Worm (Caenorhabditis elegans) whole organism, L3 larva: ENCODE measurements around the gene fbxo-11.2.

ENCODE experiments used
- R02D3.7 ChIP-seq: fragments of 150-350 bp; optimal IDR thresholded peaks from 2 replicates; lab custom pipeline; 2014; ENCODE audit warnings: missing biosample characterization, missing genetic modification characterization
- aly-2 ChIP-seq: fragments of 150-350 bp; optimal IDR thresholded peaks from 2 replicates; lab custom pipeline; 2014; ENCODE audit warnings: missing biosample characterization, missing genetic modification characterization
- ama-1 ChIP-seq: fragments of 150-350 bp; optimal IDR thresholded peaks from 2 replicates; lab custom pipeline; 2018
- ceh-28 ChIP-seq: fragments of 150-350 bp; optimal IDR thresholded peaks from 2 replicates; lab custom pipeline; 2014; ENCODE audit warnings: missing biosample characterization, missing genetic modification reagents, missing genetic modification characterization
- ceh-82 ChIP-seq: fragments of 150-350 bp; optimal IDR thresholded peaks from 2 replicates; lab custom pipeline; 2014; ENCODE audit warnings: missing biosample characterization, missing genetic modification characterization
- ceh-9 ChIP-seq: sonication (generic microtip); optimal IDR thresholded peaks from 2 replicates; lab custom pipeline; 2018; ENCODE audit warnings: missing biosample characterization, missing genetic modification characterization
- daf-12 ChIP-seq: fragments of 150-350 bp; optimal IDR thresholded peaks from 2 replicates; lab custom pipeline; 2014; ENCODE audit warnings: missing biosample characterization, missing genetic modification reagents, missing genetic modification characterization
- egl-27 ChIP-seq: sonication (generic microtip); optimal IDR thresholded peaks from 4 replicates; lab custom pipeline; 2017; ENCODE audit warnings: missing biosample characterization, missing genetic modification reagents, missing genetic modification characterization
- egl-5 ChIP-seq: fragments of 150-350 bp; optimal IDR thresholded peaks from 2 replicates; lab custom pipeline; 2017; ENCODE audit warnings: missing biosample characterization, missing genetic modification reagents, missing genetic modification characterization, inconsistent platforms
- elt-1 ChIP-seq: fragments of 150-350 bp; optimal IDR thresholded peaks from 2 replicates; lab custom pipeline; 2014; ENCODE audit warnings: missing biosample characterization, missing genetic modification characterization
- elt-3 ChIP-seq, 3 experiments: fragments of 150-350 bp in 1 of 3; sonication (generic microtip) in 2 of 3; optimal IDR thresholded peaks; 2 replicates in 2 of 3; 4 replicates in 1 of 3; lab custom pipeline; 2014 to 2017; ENCODE audit warnings: missing biosample characterization in 3 of 3, missing genetic modification characterization in 3 of 3
- eor-1 ChIP-seq, 2 experiments: fragments of 150-350 bp; optimal IDR thresholded peaks; 2 replicates each; lab custom pipeline; 2014 to 2018; ENCODE audit warnings: missing biosample characterization in 2 of 2, missing genetic modification characterization in 2 of 2
- fkh-10 ChIP-seq: sonication (generic microtip); optimal IDR thresholded peaks from 2 replicates; lab custom pipeline; 2017; ENCODE audit warnings: missing biosample characterization, missing genetic modification reagents, missing genetic modification characterization
- fkh-2 ChIP-seq: fragments of 150-350 bp; optimal IDR thresholded peaks from 2 replicates; lab custom pipeline; 2014; ENCODE audit warnings: missing biosample characterization, missing genetic modification reagents, missing genetic modification characterization
- fos-1 ChIP-seq: fragments of 150-350 bp; optimal IDR thresholded peaks from 2 replicates; lab custom pipeline; 2014; ENCODE audit warnings: missing biosample characterization, missing genetic modification characterization
- hmg-11 ChIP-seq: sonication (generic microtip); optimal IDR thresholded peaks from 2 replicates; lab custom pipeline; 2016; ENCODE audit warnings: missing genetic modification characterization, missing compliant biosample characterization
- jun-1 ChIP-seq: fragments of 150-350 bp; optimal IDR thresholded peaks from 2 replicates; lab custom pipeline; 2014; ENCODE audit warnings: missing biosample characterization, missing genetic modification reagents, missing genetic modification characterization
- lin-15B ChIP-seq: fragments of 150-350 bp; optimal IDR thresholded peaks from 2 replicates; lab custom pipeline; 2014; ENCODE audit warnings: missing biosample characterization, missing genetic modification characterization
- lin-39 ChIP-seq: fragments of 150-350 bp; optimal IDR thresholded peaks from 2 replicates; lab custom pipeline; 2018; ENCODE audit warnings: missing biosample characterization, missing genetic modification reagents, missing genetic modification characterization
- lsy-12 ChIP-seq: sonication (generic microtip); optimal IDR thresholded peaks from 2 replicates; lab custom pipeline; 2016; ENCODE audit warnings: mild to moderate bottlenecking, missing genetic modification characterization, missing compliant biosample characterization
- mdl-1 ChIP-seq: fragments of 150-350 bp; optimal IDR thresholded peaks from 2 replicates; lab custom pipeline; 2014; ENCODE audit warnings: missing biosample characterization, missing genetic modification characterization
- mml-1 ChIP-seq: fragments of 150-350 bp; sonication (generic microtip); optimal IDR thresholded peaks from 3 replicates; lab custom pipeline; 2014; ENCODE audit warnings: missing biosample characterization, missing genetic modification characterization
- nfya-1 ChIP-seq: sonication (generic microtip); optimal IDR thresholded peaks from 2 replicates; lab custom pipeline; 2017; ENCODE audit warnings: missing genetic modification characterization, mild to moderate bottlenecking, missing compliant biosample characterization, antibody characterized with exemption, moderate library complexity; ENCODE audit not compliant: insufficient read depth
- nhr-11 ChIP-seq: fragments of 150-350 bp; optimal IDR thresholded peaks from 2 replicates; lab custom pipeline; 2014; ENCODE audit warnings: missing biosample characterization, missing genetic modification characterization
- nhr-12 ChIP-seq: fragments of 150-350 bp; optimal IDR thresholded peaks from 2 replicates; lab custom pipeline; 2014; ENCODE audit warnings: missing biosample characterization, missing genetic modification characterization
- nhr-23 ChIP-seq: fragments of 150-350 bp; optimal IDR thresholded peaks from 2 replicates; lab custom pipeline; 2014; ENCODE audit warnings: missing biosample characterization, missing genetic modification reagents, missing genetic modification characterization
- nhr-237 ChIP-seq: fragments of 150-350 bp; optimal IDR thresholded peaks from 2 replicates; lab custom pipeline; 2014; ENCODE audit warnings: missing biosample characterization, missing genetic modification characterization
- nhr-25 ChIP-seq: sonication (generic microtip); optimal IDR thresholded peaks from 2 replicates; lab custom pipeline; 2017; ENCODE audit warnings: missing biosample characterization, missing genetic modification characterization
- nhr-28 ChIP-seq: fragments of 150-350 bp; optimal IDR thresholded peaks from 2 replicates; lab custom pipeline; 2014; ENCODE audit warnings: missing biosample characterization, missing genetic modification characterization
- nhr-43 ChIP-seq: sonication (generic microtip); optimal IDR thresholded peaks from 2 replicates; lab custom pipeline; 2016; ENCODE audit warnings: mild to moderate bottlenecking, missing genetic modification characterization, missing compliant biosample characterization; ENCODE audit not compliant: poor library complexity, severe bottlenecking
- nhr-76 ChIP-seq: fragments of 150-350 bp; sonication (generic microtip); optimal IDR thresholded peaks from 5 replicates; lab custom pipeline; 2014; ENCODE audit warnings: missing biosample characterization, missing genetic modification characterization
- nhr-77 ChIP-seq: fragments of 150-350 bp; optimal IDR thresholded peaks from 2 replicates; lab custom pipeline; 2014; ENCODE audit warnings: missing biosample characterization, missing genetic modification characterization
- pha-4 ChIP-seq: fragments of 150-350 bp; optimal IDR thresholded peaks from 2 replicates; lab custom pipeline; 2014; ENCODE audit warnings: missing biosample characterization, missing genetic modification reagents, missing genetic modification characterization
- pqm-1 ChIP-seq: fragments of 150-350 bp; optimal IDR thresholded peaks from 2 replicates; lab custom pipeline; 2017; ENCODE audit warnings: missing biosample characterization, missing genetic modification characterization, inconsistent platforms
- skn-1 ChIP-seq: fragments of 150-350 bp; optimal IDR thresholded peaks from 2 replicates; lab custom pipeline; 2014; ENCODE audit warnings: missing biosample characterization, missing genetic modification characterization
- tbx-2 ChIP-seq: sonication (generic microtip); optimal IDR thresholded peaks from 2 replicates; lab custom pipeline; 2016; ENCODE audit warnings: mild to moderate bottlenecking, missing genetic modification characterization, missing compliant biosample characterization
- unc-39 ChIP-seq: sonication (generic microtip); optimal IDR thresholded peaks from 4 replicates; lab custom pipeline; 2017; ENCODE audit warnings: missing biosample characterization, missing genetic modification characterization
- unc-62 ChIP-seq: fragments of 150-350 bp; sonication (generic microtip); optimal IDR thresholded peaks from 4 replicates; lab custom pipeline; 2014; ENCODE audit warnings: missing biosample characterization, missing genetic modification reagents, missing genetic modification characterization
- zag-1 ChIP-seq: fragments of 150-350 bp; optimal IDR thresholded peaks from 2 replicates; lab custom pipeline; 2014; ENCODE audit warnings: missing biosample characterization, missing genetic modification characterization
- ztf-11 ChIP-seq: fragments of 150-350 bp; optimal IDR thresholded peaks from 2 replicates; lab custom pipeline; 2014; ENCODE audit warnings: missing biosample characterization, missing genetic modification characterization
- ztf-4 ChIP-seq: fragments of 150-350 bp; optimal IDR thresholded peaks from 2 replicates; lab custom pipeline; 2014; ENCODE audit warnings: missing biosample characterization, missing genetic modification characterization

Gene fbxo-11.2

ce11 chrIII:1053067-1053466, at the start of gene fbxo-11.2:
Gene fbxo-11.2 (minus strand): TSS chrIII:1053242.
- TF ChIP-seq nhr-25 (tag; lab: Kevin White, UChicago) (peak; percentile 67), ztf-4 (no peak), nhr-23 (peak; percentile 6), hmg-11 (peak; percentile 49), nhr-76 (tag; lab: Kevin White, UChicago) (no peak), ceh-28 (tag; lab: Kevin White, UChicago) (no peak)

DNA sequence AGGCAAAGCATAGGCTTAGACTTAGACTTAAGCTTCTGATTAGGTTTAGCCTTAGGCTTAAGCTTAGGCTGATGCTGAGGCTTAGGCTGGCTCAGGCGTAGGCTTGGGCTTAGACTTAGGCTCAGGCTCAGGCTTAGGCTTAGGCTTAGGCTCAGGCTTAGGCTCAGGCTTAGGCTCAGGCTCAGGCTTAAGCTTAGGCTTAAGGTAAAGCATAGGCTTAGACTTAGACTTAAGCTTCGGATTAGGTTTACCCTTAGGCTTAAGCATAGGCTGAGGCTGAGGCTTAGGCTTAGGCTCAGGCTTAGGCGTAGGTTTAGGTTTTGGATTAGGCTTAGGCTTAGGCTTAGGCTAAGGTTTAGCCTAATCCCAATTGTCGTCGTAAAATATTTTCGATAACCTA, 46.5 kb upstream of the fbxo-11.2 start:
- TF ChIP-seq pha-4 (tag; lab: Kevin White, UChicago) (no peak), lin-39 (no peak), ceh-9 (tag; lab: Kevin White, UChicago) (no peak), nhr-25 (tag; lab: Kevin White, UChicago) (no peak), ztf-11 (tag; lab: Kevin White, UChicago) (no peak), nhr-23 (no peak), ceh-82 (no peak), egl-27 (tag; lab: Kevin White, UChicago) (no peak), nhr-237 (tag; lab: Kevin White, UChicago) (no peak), egl-5 (tag; lab: Kevin White, UChicago) (no peak), unc-39 (tag; lab: Kevin White, UChicago) (no peak), skn-1 (tag; lab: Kevin White, UChicago) (no peak), R02D3.7 (tag; lab: Kevin White, UChicago) (no peak), nhr-12 (tag; lab: Kevin White, UChicago) (no peak), tbx-2 (tag; lab: Kevin White, UChicago) (no peak)

ce11 chrIII:1094391-1094790, 41.3 kb upstream of the fbxo-11.2 start:
- TF ChIP-seq ceh-28 (tag; lab: Kevin White, UChicago) (peak; percentile 87), pqm-1 (tag; lab: Kevin White, UChicago) (no peak), fos-1 (tag; lab: Kevin White, UChicago) (no peak), nhr-28 (no peak), eor-1 (tag; optimal IDR thresholded peaks at IDR 0.05; lab: Kevin White, UChicago) (no peak)

DNA sequence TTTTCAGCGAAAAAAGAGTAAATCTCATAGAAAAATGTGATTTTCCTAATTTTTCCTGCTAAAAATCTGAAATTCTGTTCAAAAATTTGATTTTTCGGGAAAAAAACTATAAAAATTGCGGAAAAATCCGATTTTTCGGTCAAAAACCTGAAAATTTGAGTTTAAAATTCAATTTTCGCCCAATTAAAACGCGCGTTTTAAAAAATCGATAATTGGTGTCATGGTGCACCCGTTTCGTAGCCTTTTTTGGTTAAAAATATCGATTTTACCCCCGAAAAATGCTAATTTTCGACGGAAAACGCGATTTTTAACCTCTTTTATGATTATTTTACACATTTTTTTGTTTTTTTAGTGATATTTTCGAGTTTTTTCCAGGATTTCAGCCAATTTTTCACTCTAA, 31.9 kb upstream of the fbxo-11.2 start:
- TF ChIP-seq tbx-2 (tag; lab: Kevin White, UChicago) (no peak), ceh-28 (tag; lab: Kevin White, UChicago) (peak; percentile 60)

- no peak for TF ChIP-seq aly-2
- no peak for TF ChIP-seq pha-4 (tag; lab: Kevin White, UChicago)
- TF ChIP-seq zag-1 (tag; lab: Kevin White, UChicago), result no peak
- TF ChIP-seq nhr-25 (tag; lab: Kevin White, UChicago), result no peak
- no peak for TF ChIP-seq ceh-82
- no peak for TF ChIP-seq ztf-11 (tag; lab: Kevin White, UChicago)
- TF ChIP-seq nfya-1 (tag; lab: Kevin White, UChicago), result no peak
These were observed 28.1 kb upstream of the fbxo-11.2 start, which contains the start of gene par-2 for ce11 chrIII:1081101-1081500. Gene par-2 (plus strand): TSS chrIII:1081401.

DNA sequence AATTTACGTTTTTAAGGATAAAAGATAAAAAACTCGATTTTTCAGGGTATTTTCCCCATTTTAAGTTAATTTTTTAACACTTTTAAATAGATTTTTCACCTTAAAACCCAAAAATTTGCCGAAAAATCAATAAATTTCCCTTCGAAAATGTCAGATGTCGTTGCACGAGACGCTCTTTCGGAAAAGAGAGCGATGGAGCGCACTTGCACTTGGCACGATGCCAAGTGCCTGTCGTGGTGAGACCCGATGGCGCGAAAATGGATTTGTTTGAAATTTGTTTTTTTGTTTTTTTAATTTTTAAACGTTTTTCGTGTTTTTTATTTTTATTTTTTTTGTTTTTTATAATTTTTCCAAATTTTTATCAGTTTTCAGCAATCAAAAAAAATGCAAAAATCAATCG, 27.5 kb upstream of the fbxo-11.2 start, which contains the start of the genes rab-18 and kbp-4:
rab-18 (minus strand) TSS at position 240 of the 400 bp plus-strand sequence.
kbp-4 (plus strand) TSS at position 366 of the 400 bp plus-strand sequence.
- TF ChIP-seq hmg-11 (peak; percentile 83), tbx-2 (tag; lab: Kevin White, UChicago) (peak; percentile 70), nhr-76 (tag; lab: Kevin White, UChicago) (no peak), nhr-237 (tag; lab: Kevin White, UChicago) (no peak), ztf-4 (peak; percentile 34), nhr-77 (tag; lab: Kevin White, UChicago) (peak; percentile 59), elt-3 (tag; optimal IDR thresholded peaks at IDR 0.05; lab: Kevin White, UChicago) (peak in 1 of 3 experiments; percentile 60), egl-5 (tag; lab: Kevin White, UChicago) (peak; percentile 80), lsy-12 (tag; lab: Kevin White, UChicago) (peak; percentile 60), lin-15B (tag; lab: Kevin White, UChicago) (peak; percentile 99), mdl-1 (tag; lab: Kevin White, UChicago) (peak; percentile 81), zag-1 (tag; lab: Kevin White, UChicago) (peak; percentile 46), unc-39 (tag; lab: Kevin White, UChicago) (no peak), lin-39 (peak; percentile 95), nhr-11 (tag; lab: Kevin White, UChicago) (peak; percentile 1), ceh-28 (tag; lab: Kevin White, UChicago) (peak; percentile 87), nhr-43 (tag; lab: Kevin White, UChicago) (peak; percentile 79), aly-2 (no peak), nhr-25 (tag; lab: Kevin White, UChicago) (peak; percentile 97), nhr-28 (no peak), jun-1 (peak; percentile 82), ama-1 (lab: Kevin White, UChicago) (peak; percentile 71), ztf-11 (tag; lab: Kevin White, UChicago) (no peak), nfya-1 (tag; lab: Kevin White, UChicago) (peak; percentile 96), daf-12 (tag; lab: Kevin White, UChicago) (no peak), fkh-2 (tag; lab: Kevin White, UChicago) (no peak), fkh-10 (GFP tag; lab: Kevin White, UChicago) (peak; percentile 62), elt-1 (peak; percentile 60), unc-62 (GFP tag; lab: Kevin White, UChicago) (no peak), mml-1 (tag; lab: Kevin White, UChicago) (no peak)
